Fruit fly (Drosophila melanogaster) whole organism, embryonic: ENCODE measurements around the gene mthl2.

Source experiments
- BtbVII ChIP-seq: fragments of 200-800 bp; sonication (Bioruptor generic); optimal IDR thresholded peaks from 3 replicates; lab custom pipeline; 2017; ENCODE audit warnings: missing biosample characterization, mild to moderate bottlenecking, missing genetic modification characterization
- CG10147 ChIP-seq: fragments of 200-800 bp; sonication (Bioruptor generic); optimal IDR thresholded peaks from 2 replicates; lab custom pipeline; 2019; ENCODE audit warnings: missing biosample characterization, mild to moderate bottlenecking, missing genetic modification characterization, moderate library complexity
- CG10274 ChIP-seq: fragments of 200-800 bp; sonication (Bioruptor generic); optimal IDR thresholded peaks from 3 replicates; lab custom pipeline; 2017; ENCODE audit warnings: missing biosample characterization, mild to moderate bottlenecking, missing genetic modification characterization
- CG13296 ChIP-seq: fragments of 200-800 bp; sonication (Bioruptor generic); optimal IDR thresholded peaks from 3 replicates; lab custom pipeline; 2018; ENCODE audit warnings: missing biosample characterization, mild to moderate bottlenecking, missing genetic modification characterization
- CG15601 ChIP-seq: fragments of 200-800 bp; sonication (Bioruptor generic); optimal IDR thresholded peaks from 3 replicates; lab custom pipeline; 2019; ENCODE audit warnings: missing biosample characterization, mild to moderate bottlenecking, missing genetic modification characterization, moderate library complexity
- CG1602 ChIP-seq: fragments of 200-800 bp; sonication (Bioruptor generic); optimal IDR thresholded peaks from 3 replicates; lab custom pipeline; 2016; ENCODE audit warnings: missing biosample characterization, missing genetic modification characterization
- CG16813 ChIP-seq: fragments of 200-800 bp; sonication (Bioruptor generic); IDR thresholded peaks from 3 replicates; pipeline ENCODE4 v1.3.6; 2022; ENCODE audit warnings: missing biosample characterization, missing genetic modification characterization; ENCODE audit not compliant: partially characterized antibody
- CG17385 ChIP-seq: fragments of 200-800 bp; sonication (Bioruptor generic); optimal IDR thresholded peaks from 3 replicates; lab custom pipeline; 2018; ENCODE audit warnings: missing biosample characterization, mild to moderate bottlenecking, missing genetic modification characterization
- CG17568 ChIP-seq: fragments of 200-800 bp; sonication (Bioruptor generic); optimal IDR thresholded peaks from 2 replicates; lab custom pipeline; 2018; ENCODE audit warnings: missing biosample characterization, mild to moderate bottlenecking, missing genetic modification characterization, moderate library complexity
- CG17612 ChIP-seq: fragments of 200-800 bp; sonication (Bioruptor generic); IDR thresholded peaks from 2 replicates; pipeline ENCODE4 v1.3.6; 2022; ENCODE audit warnings: missing biosample characterization, missing genetic modification characterization
- CG2678 ChIP-seq: fragments of 200-800 bp; sonication (Bioruptor generic); optimal IDR thresholded peaks from 3 replicates; lab custom pipeline; 2019; ENCODE audit warnings: missing biosample characterization, mild to moderate bottlenecking, missing genetic modification characterization, moderate library complexity
- CG2889 ChIP-seq: fragments of 200-800 bp; sonication (Bioruptor generic); IDR thresholded peaks from 3 replicates; pipeline ENCODE4 v1.3.6; 2022; ENCODE audit warnings: missing biosample characterization, missing genetic modification characterization
- CG32772 ChIP-seq: fragments of 200-800 bp; sonication (Bioruptor generic); IDR thresholded peaks from 2 replicates; pipeline ENCODE4 v1.3.6; 2022; ENCODE audit warnings: missing biosample characterization, missing genetic modification characterization
- CG33557 ChIP-seq: fragments of 200-800 bp; sonication (Bioruptor generic); optimal IDR thresholded peaks from 2 replicates; lab custom pipeline; 2019; ENCODE audit warnings: missing biosample characterization, mild to moderate bottlenecking, missing genetic modification characterization, moderate library complexity
- CG3847 ChIP-seq: fragments of 200-800 bp; sonication (Bioruptor generic); IDR thresholded peaks from 2 replicates; pipeline ENCODE4 v1.3.6; 2022; ENCODE audit warnings: missing biosample characterization, missing genetic modification characterization
- CG3995 ChIP-seq: fragments of 200-800 bp; sonication (Bioruptor generic); optimal IDR thresholded peaks from 3 replicates; lab custom pipeline; 2016; ENCODE audit warnings: missing biosample characterization, missing genetic modification characterization
- CG6654 ChIP-seq: fragments of 200-800 bp; sonication (Bioruptor generic); optimal IDR thresholded peaks from 2 replicates; lab custom pipeline; 2017; ENCODE audit warnings: missing biosample characterization, mild to moderate bottlenecking, missing genetic modification characterization
- CG7928 ChIP-seq: fragments of 200-800 bp; sonication (Bioruptor generic); optimal IDR thresholded peaks from 2 replicates; lab custom pipeline; 2017; ENCODE audit warnings: missing biosample characterization, mild to moderate bottlenecking, missing genetic modification characterization
- CG9437 ChIP-seq: fragments of 200-800 bp; sonication (Bioruptor generic); optimal IDR thresholded peaks from 2 replicates; lab custom pipeline; 2018; ENCODE audit warnings: missing biosample characterization, mild to moderate bottlenecking, missing genetic modification characterization
- CG9876 ChIP-seq: fragments of 200-800 bp; sonication (Bioruptor generic); optimal IDR thresholded peaks from 2 replicates; lab custom pipeline; 2016; ENCODE audit warnings: missing biosample characterization, missing genetic modification characterization
- CG9932 ChIP-seq: fragments of 200-800 bp; sonication (Bioruptor generic); IDR thresholded peaks from 2 replicates; pipeline ENCODE4 v1.3.6; 2022; ENCODE audit warnings: missing biosample characterization, missing genetic modification characterization
- Dip3 ChIP-seq: fragments of 200-800 bp; sonication (Bioruptor generic); optimal IDR thresholded peaks from 3 replicates; lab custom pipeline; 2016; ENCODE audit warnings: missing biosample characterization, missing genetic modification characterization
- Dll ChIP-seq: fragments of 200-800 bp; sonication (Bioruptor generic); IDR thresholded peaks from 4 replicates; pipeline ENCODE4 v1.3.6; 2022; ENCODE audit warnings: missing biosample characterization, missing genetic modification characterization; ENCODE audit not compliant: partially characterized antibody
- H15 ChIP-seq: fragments of 200-800 bp; sonication (Bioruptor generic); IDR thresholded peaks from 3 replicates; pipeline ENCODE4 v1.3.6; 2022; ENCODE audit warnings: missing biosample characterization, missing genetic modification characterization
- HHEX ChIP-seq: fragments of 200-800 bp; sonication (Bioruptor generic); optimal IDR thresholded peaks from 3 replicates; lab custom pipeline; 2017; ENCODE audit warnings: missing biosample characterization, mild to moderate bottlenecking, missing genetic modification characterization, missing genetic modification reagents
- HLH3B ChIP-seq: fragments of 200-800 bp; sonication (Bioruptor generic); IDR thresholded peaks from 2 replicates; pipeline ENCODE4 v1.3.6; 2022; ENCODE audit warnings: missing biosample characterization, missing genetic modification characterization
- Med ChIP-seq: fragments of 200-800 bp; sonication (Bioruptor generic); peaks from one replicate; lab custom pipeline; 2016; ENCODE audit warnings: missing biosample characterization, missing genetic modification characterization, mild to moderate bottlenecking, inconsistent platforms, moderate library complexity
- Myb ChIP-seq: fragments of 200-800 bp; sonication (Bioruptor generic); optimal IDR thresholded peaks from 2 replicates; lab custom pipeline; 2016; ENCODE audit warnings: missing biosample characterization, missing genetic modification characterization
- NC2α ChIP-seq: fragments of 200-800 bp; sonication (Bioruptor generic); optimal IDR thresholded peaks from 2 replicates; lab custom pipeline; 2016; ENCODE audit warnings: missing biosample characterization, missing genetic modification characterization
- Xbp1 ChIP-seq: fragments of 200-800 bp; sonication (Bioruptor generic); optimal IDR thresholded peaks from 3 replicates; lab custom pipeline; 2016; ENCODE audit warnings: missing biosample characterization, mild to moderate bottlenecking, missing genetic modification characterization
- ap ChIP-seq: fragments of 200-800 bp; sonication (Bioruptor generic); IDR thresholded peaks from 2 replicates; pipeline ENCODE4 v1.3.6; 2022; ENCODE audit warnings: missing biosample characterization, missing genetic modification characterization
- ase ChIP-seq: fragments of 200-800 bp; sonication (Bioruptor generic); IDR thresholded peaks from 3 replicates; pipeline ENCODE4 v1.3.6; 2022; ENCODE audit warnings: missing biosample characterization, missing genetic modification characterization
- bbx ChIP-seq: fragments of 200-800 bp; sonication (Bioruptor generic); IDR thresholded peaks from 2 replicates; pipeline ENCODE4 v1.3.6; 2022; ENCODE audit warnings: missing biosample characterization, missing genetic modification characterization; ENCODE audit not compliant: partially characterized antibody
- bsh ChIP-seq, 2 experiments: fragments of 200-800 bp; sonication (Bioruptor generic); optimal IDR thresholded peaks; 2 replicates each; lab custom pipeline; 2017 to 2018; ENCODE audit warnings: mild to moderate bottlenecking in 2 of 2, missing biosample characterization in 2 of 2, missing genetic modification characterization in 2 of 2, moderate library complexity in 1 of 2
- btn ChIP-seq: fragments of 200-800 bp; sonication (Bioruptor generic); optimal IDR thresholded peaks from 2 replicates; lab custom pipeline; 2016; ENCODE audit warnings: missing biosample characterization, missing genetic modification characterization
- crol ChIP-seq: fragments of 200-800 bp; sonication (Bioruptor generic); IDR thresholded peaks from 2 replicates; pipeline ENCODE4 v1.3.6; 2022; ENCODE audit warnings: missing biosample characterization, missing genetic modification characterization
- dimm ChIP-seq: fragments of 200-800 bp; sonication (Bioruptor generic); IDR thresholded peaks from 2 replicates; pipeline ENCODE4 v1.3.6; 2022; ENCODE audit warnings: missing biosample characterization, missing genetic modification characterization
- disco-r ChIP-seq: fragments of 200-800 bp; sonication (Bioruptor generic); optimal IDR thresholded peaks from 2 replicates; lab custom pipeline; 2016; ENCODE audit warnings: missing biosample characterization, missing genetic modification characterization
- inv ChIP-seq: fragments of 200-800 bp; sonication (Bioruptor generic); IDR thresholded peaks from 2 replicates; pipeline ENCODE4 v1.3.6; 2022; ENCODE audit warnings: missing biosample characterization, missing genetic modification characterization; ENCODE audit not compliant: partially characterized antibody
- knrl ChIP-seq: fragments of 200-800 bp; sonication (Bioruptor generic); IDR thresholded peaks from 3 replicates; pipeline ENCODE4 v1.3.6; 2022; ENCODE audit warnings: missing biosample characterization, missing genetic modification characterization; ENCODE audit not compliant: partially characterized antibody
- mld ChIP-seq: fragments of 200-800 bp; sonication (Bioruptor generic); IDR thresholded peaks from 3 replicates; pipeline ENCODE4 v1.3.6; 2022; ENCODE audit warnings: missing biosample characterization, missing genetic modification characterization; ENCODE audit not compliant: partially characterized antibody
- prd ChIP-seq, 3 experiments: fragments of >200 bp in 2 of 3; fragments of 200-800 bp in 1 of 3; sonication (Bioruptor generic) in 1 of 3; optimal IDR thresholded peaks in 2 of 3; IDR thresholded peaks in 1 of 3; 2 replicates in 2 of 3; 3 replicates in 1 of 3; pipeline versions ENCODE4 v1.3.6 to Lab custom; 2017 to 2022; ENCODE audit warnings: missing biosample characterization in 1 of 3, missing genetic modification characterization in 1 of 3
- rib ChIP-seq: fragments of 200-800 bp; sonication (Bioruptor generic); IDR thresholded peaks from 2 replicates; pipeline ENCODE4 v1.3.6; 2022; ENCODE audit warnings: missing biosample characterization, missing genetic modification characterization
- schlank ChIP-seq: fragments of 200-800 bp; sonication (Bioruptor generic); optimal IDR thresholded peaks from 2 replicates; lab custom pipeline; 2018; ENCODE audit warnings: missing biosample characterization, mild to moderate bottlenecking, missing genetic modification characterization
- shn ChIP-seq: fragments of 200-800 bp; sonication (Bioruptor generic); optimal IDR thresholded peaks from 3 replicates; lab custom pipeline; 2016; ENCODE audit warnings: missing biosample characterization, missing genetic modification characterization
- stc ChIP-seq: fragments of 200-800 bp; sonication (Bioruptor generic); IDR thresholded peaks from 2 replicates; pipeline ENCODE4 v1.3.6; 2022; ENCODE audit warnings: missing biosample characterization, missing genetic modification characterization
- tin ChIP-seq: fragments of 200-800 bp; sonication (Bioruptor generic); optimal IDR thresholded peaks from 3 replicates; lab custom pipeline; 2016; ENCODE audit warnings: missing biosample characterization, missing genetic modification characterization
- vnd ChIP-seq: fragments of 200-800 bp; sonication (Bioruptor generic); IDR thresholded peaks from 3 replicates; pipeline ENCODE4 v1.3.6; 2022; ENCODE audit warnings: missing biosample characterization, missing genetic modification characterization; ENCODE audit not compliant: partially characterized antibody
- vvl ChIP-seq: fragments of 200-800 bp; sonication (Bioruptor generic); IDR thresholded peaks from 2 replicates; pipeline ENCODE4 v1.3.6; 2022; ENCODE audit warnings: missing biosample characterization, missing genetic modification characterization
- wor ChIP-seq: fragments of 200-800 bp; sonication (Bioruptor generic); IDR thresholded peaks from 2 replicates; pipeline ENCODE4 v1.3.6; 2022; ENCODE audit warnings: missing biosample characterization, missing genetic modification characterization

mthl2 gene

DNA sequence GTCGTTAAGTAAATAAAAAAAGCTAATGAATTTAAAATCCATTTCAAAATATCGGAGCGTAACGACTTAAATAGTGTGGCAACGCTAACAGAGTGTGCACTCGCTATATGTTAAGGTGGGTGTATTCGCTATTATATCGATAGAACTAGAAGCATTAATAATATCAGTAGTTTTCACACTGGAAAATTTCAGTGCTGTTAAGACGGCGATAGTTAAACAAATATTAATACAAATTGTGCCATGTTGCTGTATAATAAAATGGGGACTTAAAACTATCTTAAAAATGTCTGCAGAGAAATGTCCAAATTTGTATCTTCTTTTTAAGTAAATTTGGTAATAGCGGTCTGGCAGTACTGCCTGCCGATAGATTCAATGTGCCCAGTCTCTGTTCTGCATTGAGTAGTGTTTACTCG lies 21.3 kb upstream of the mthl2 start (continued):
- TF ChIP-seq CG1602 (GFP tag; lab: Kevin White, UChicago) (peak; percentile 81), CG9932 (peak; percentile 96), CG2678 (tag; lab: Kevin White, UChicago) (no peak), BtbVII (no peak), HLH3B (GFP tag; lab: Robert Waterston, UW) (peak; percentile 90), tin (GFP tag; lab: Kevin White, UChicago) (peak; percentile 88), CG10147 (GFP tag; lab: Kevin White, UChicago) (no peak), ap (GFP tag; lab: Robert Waterston, UW) (peak; percentile 84), H15 (GFP tag; lab: Robert Waterston, UW) (peak; percentile 88), disco-r (GFP tag; lab: Kevin White, UChicago) (peak; percentile 73), CG2889 (GFP tag; lab: Robert Waterston, UW) (peak; percentile 89), CG15601 (tag; lab: Kevin White, UChicago) (no peak), shn (GFP tag; lab: Kevin White, UChicago) (peak; percentile 89), CG16813 (GFP tag; lab: Robert Waterston, UW) (peak; percentile 88), CG7928 (GFP tag; lab: Kevin White, UChicago) (peak; percentile 52), CG17385 (GFP tag; lab: Kevin White, UChicago) (peak; percentile 61), CG3995 (GFP tag; lab: Kevin White, UChicago) (peak; percentile 70), mld (no peak), HHEX (peak; percentile 69), stc (peak; percentile 73), Xbp1 (GFP tag; lab: Kevin White, UChicago) (peak; percentile 89), inv (GFP tag; lab: Robert Waterston, UW) (peak; percentile 82), CG9437 (GFP tag; lab: Kevin White, UChicago) (peak; percentile 62), CG17612 (peak; percentile 80), CG6654 (GFP tag; lab: Kevin White, UChicago) (peak; percentile 50), btn (peak; percentile 71), knrl (peak; percentile 92), vvl (GFP tag; lab: Robert Waterston, UW) (peak; percentile 92), dimm (GFP tag; lab: Robert Waterston, UW) (peak; percentile 81), wor (GFP tag; lab: Robert Waterston, UW) (peak; percentile 82), crol (GFP tag; lab: Robert Waterston, UW) (no peak), CG17568 (GFP tag; lab: Kevin White, UChicago) (no peak), rib (peak; percentile 58), vnd (peak; percentile 77), Med (GFP tag; lab: Kevin White, UChicago) (peak; percentile 98), CG33557 (GFP tag; lab: Kevin White, UChicago) (no peak), CG3847 (GFP tag; lab: Robert Waterston, UW) (peak; percentile 95), CG10274 (GFP tag; lab: Kevin White, UChicago) (no peak), Myb (GFP tag; lab: Kevin White, UChicago) (peak; percentile 99), ase (peak; percentile 81), bbx (GFP tag; lab: Robert Waterston, UW) (peak; percentile 64), CG9876 (GFP tag; lab: Kevin White, UChicago) (peak; percentile 78), schlank (peak; percentile 63), CG13296 (GFP tag; lab: Kevin White, UChicago) (no peak), Dll (peak; percentile 93), prd (optimal IDR thresholded peaks at IDR 0.05; lab: Kevin White, UChicago) (no peak), prd (GFP tag; IDR thresholded peaks at IDR 0.05; lab: Robert Waterston, UW) (peak; percentile 96), CG32772 (peak; percentile 93), NC2α (GFP tag; lab: Kevin White, UChicago) (peak; percentile 53), bsh (GFP tag; optimal IDR thresholded peaks at IDR 0.05; lab: Kevin White, UChicago) (peak in 1 of 2 experiments; percentile 80), Dip3 (GFP tag; lab: Kevin White, UChicago) (peak; percentile 88)
